Fruit fly (Drosophila melanogaster): Measurements from ENCODE around the gene CG1677.

CG1677 gene

DNA sequence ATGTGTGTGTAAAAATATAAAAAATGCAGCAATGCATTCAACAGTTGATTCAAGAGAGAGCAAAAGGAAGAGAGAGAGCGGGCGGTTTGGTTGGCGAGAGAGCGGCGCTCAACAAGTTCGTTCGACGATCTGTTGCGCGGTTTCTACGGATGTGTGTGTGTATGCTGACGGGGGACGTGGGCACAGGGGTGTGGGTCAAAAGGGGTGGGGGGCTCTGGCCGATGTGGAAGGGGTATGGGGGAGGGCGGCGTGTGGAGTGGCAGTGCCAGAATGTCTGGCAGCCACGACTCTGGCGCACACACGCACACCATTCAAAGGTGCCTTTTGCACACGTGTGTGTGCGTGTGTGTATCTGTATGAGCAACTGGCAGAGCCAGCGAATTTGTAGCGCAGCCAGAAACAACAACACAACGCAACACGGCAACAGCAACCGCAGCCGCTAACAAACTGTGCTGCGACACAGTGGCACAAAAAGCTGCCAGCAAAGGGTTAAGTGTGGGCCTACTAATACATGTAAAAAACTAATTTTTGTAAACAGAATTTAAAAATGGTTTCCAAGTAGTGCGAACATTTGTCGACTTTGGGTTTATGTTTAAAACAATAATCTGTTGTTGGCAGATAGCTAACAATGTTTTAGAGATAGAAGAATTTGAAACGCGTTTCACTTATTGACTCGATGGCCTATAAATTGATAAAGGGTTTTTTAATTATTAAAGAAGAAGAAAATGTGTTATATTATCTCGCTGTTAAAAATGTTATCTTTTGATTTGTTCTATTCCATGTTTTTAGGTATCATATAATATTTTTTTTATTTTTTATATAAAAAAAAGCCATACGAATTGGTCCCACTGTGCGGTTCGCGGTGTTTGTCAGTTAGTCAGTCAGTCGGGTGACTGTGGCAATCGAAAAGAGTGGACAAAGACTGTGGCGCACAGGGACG, 98.8 kb downstream of the CG1677 start:
- peak; percentile 64 for TF ChIP-seq CG5204 (GFP tag; optimal IDR thresholded peaks at IDR 0.05)
- TF ChIP-seq CG12768 (GFP tag; optimal IDR thresholded peaks at IDR 0.05): peak; percentile 65
- no peak for TF ChIP-seq Mnt (GFP tag; optimal IDR thresholded peaks at IDR 0.05)
- TF ChIP-seq CG11617 (GFP tag; optimal IDR thresholded peaks at IDR 0.05): peak; percentile 92
- TF ChIP-seq pad (GFP tag; optimal IDR thresholded peaks at IDR 0.05): peak; percentile 57
- peak; percentile 78 for TF ChIP-seq Clk (GFP tag; optimal IDR thresholded peaks at IDR 0.05)
- peak; percentile 57 for TF ChIP-seq Hr96 (GFP tag; optimal IDR thresholded peaks at IDR 0.05)
- no peak for TF ChIP-seq cnc (optimal IDR thresholded peaks at IDR 0.05)
- peak; percentile 27 for TF ChIP-seq bab1 (GFP tag; optimal IDR thresholded peaks at IDR 0.05)
- peak; percentile 81 for TF ChIP-seq CG7101 (tag; optimal IDR thresholded peaks at IDR 0.05)
- TF ChIP-seq CG7045 (GFP tag; optimal IDR thresholded peaks at IDR 0.05): peak; percentile 73
- peak; percentile 60 for TF ChIP-seq CG1620 (GFP tag; optimal IDR thresholded peaks at IDR 0.05)
- no peak for TF ChIP-seq Crg-1 (GFP tag; optimal IDR thresholded peaks at IDR 0.05)
- TF ChIP-seq ovo (GFP tag; optimal IDR thresholded peaks at IDR 0.05): peak; percentile 67
- peak; percentile 49 for TF ChIP-seq CG33017 (tag; optimal IDR thresholded peaks at IDR 0.05)
- TF ChIP-seq toe (GFP tag; optimal IDR thresholded peaks at IDR 0.05): peak; percentile 56
- TF ChIP-seq kay (GFP tag; ENCODE audit: borderline replicate concordance): peak; percentile 90
- TF ChIP-seq CG14711 (tag; optimal IDR thresholded peaks at IDR 0.05): peak; percentile 76
- peak; percentile 62 for TF ChIP-seq cic (GFP tag; optimal IDR thresholded peaks at IDR 0.05)
- TF ChIP-seq tj (GFP tag; optimal IDR thresholded peaks at IDR 0.05): peak; percentile 76

DNA sequence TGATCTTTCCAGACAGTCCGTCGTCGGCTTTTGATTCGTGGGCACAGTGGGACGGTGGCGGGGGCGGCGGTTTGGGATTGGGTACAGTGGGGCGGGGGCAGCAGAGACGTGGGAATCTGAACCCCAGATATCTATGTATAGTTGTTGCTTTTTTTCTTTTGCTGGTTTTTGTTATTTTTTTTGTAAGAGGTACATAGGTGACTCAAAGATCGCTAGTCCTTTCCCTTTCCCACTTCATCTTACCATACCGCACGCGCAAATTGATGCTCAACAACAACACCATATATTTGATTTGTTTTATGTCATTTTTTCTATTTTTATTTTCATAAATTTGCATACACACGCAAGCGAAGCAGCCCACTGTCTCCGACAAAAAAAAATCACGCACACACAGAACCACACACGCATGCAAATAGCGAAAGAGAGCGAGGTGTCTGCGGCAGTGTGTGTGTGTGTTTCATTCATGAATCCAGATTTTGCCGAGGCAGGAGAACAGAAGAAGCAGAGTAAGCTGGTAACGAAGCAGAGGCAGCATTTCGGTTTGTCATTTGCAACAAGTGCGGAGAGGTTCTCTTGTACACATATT, 99.8 kb downstream of the CG1677 start:
- TF ChIP-seq cic (GFP tag; optimal IDR thresholded peaks at IDR 0.05) (peak; percentile 51), Clk (GFP tag; optimal IDR thresholded peaks at IDR 0.05) (no peak), CG1620 (GFP tag; optimal IDR thresholded peaks at IDR 0.05) (no peak), Hr96 (GFP tag; optimal IDR thresholded peaks at IDR 0.05) (no peak), CG7045 (GFP tag; optimal IDR thresholded peaks at IDR 0.05) (no peak), kay (GFP tag; ENCODE audit: borderline replicate concordance) (no peak), CG12768 (GFP tag; optimal IDR thresholded peaks at IDR 0.05) (no peak), CG14711 (tag; optimal IDR thresholded peaks at IDR 0.05) (peak; percentile 10), toe (GFP tag; optimal IDR thresholded peaks at IDR 0.05) (no peak), pad (GFP tag; optimal IDR thresholded peaks at IDR 0.05) (no peak), CG33017 (tag; optimal IDR thresholded peaks at IDR 0.05) (no peak), Mnt (GFP tag; optimal IDR thresholded peaks at IDR 0.05) (peak; percentile 29), cnc (optimal IDR thresholded peaks at IDR 0.05) (no peak), CG7101 (tag; optimal IDR thresholded peaks at IDR 0.05) (no peak), ovo (GFP tag; optimal IDR thresholded peaks at IDR 0.05) (no peak), bab1 (GFP tag; optimal IDR thresholded peaks at IDR 0.05) (peak; percentile 0), tj (GFP tag; optimal IDR thresholded peaks at IDR 0.05) (peak; percentile 52), Crg-1 (GFP tag; optimal IDR thresholded peaks at IDR 0.05) (no peak), CG5204 (GFP tag; optimal IDR thresholded peaks at IDR 0.05) (no peak), CG11617 (GFP tag; optimal IDR thresholded peaks at IDR 0.05) (no peak)

DNA sequence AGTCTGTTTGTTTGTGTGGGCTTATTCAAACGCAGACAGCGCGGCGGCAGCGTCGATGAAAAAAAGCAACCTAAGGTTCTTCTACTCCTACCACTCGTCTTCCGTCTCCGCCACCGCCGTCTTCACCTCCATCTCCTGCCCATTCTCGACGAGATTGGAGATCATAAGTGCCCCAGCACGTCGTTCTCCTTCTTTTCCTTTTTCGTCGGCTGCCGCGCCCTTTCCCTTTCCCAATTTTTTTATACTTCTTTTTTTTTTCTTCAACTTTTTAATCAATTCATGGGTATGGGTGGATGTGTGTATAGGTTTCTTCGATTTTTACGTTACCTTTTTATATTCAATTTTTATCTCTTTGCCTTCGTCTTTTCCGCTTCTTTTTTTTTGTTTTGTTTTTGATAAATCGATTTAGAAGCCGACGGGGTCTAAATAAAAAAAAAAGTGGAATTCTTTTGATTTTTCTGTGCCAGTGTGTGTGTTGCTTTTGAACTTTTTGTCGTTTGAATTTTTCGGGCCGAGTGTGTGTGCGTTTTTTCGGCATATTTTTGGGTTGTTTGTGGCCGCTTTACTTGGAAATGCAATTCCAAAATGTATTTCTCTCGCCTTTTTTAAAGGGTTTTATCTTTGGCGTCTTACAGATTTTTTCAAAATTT, 100.7 kb downstream of the CG1677 start:
- no peak for TF ChIP-seq Clk (GFP tag; optimal IDR thresholded peaks at IDR 0.05)
- no peak for TF ChIP-seq tj (GFP tag; optimal IDR thresholded peaks at IDR 0.05)
- no peak for TF ChIP-seq CG7101 (tag; optimal IDR thresholded peaks at IDR 0.05)
- TF ChIP-seq CG1620 (GFP tag; optimal IDR thresholded peaks at IDR 0.05): no peak
- no peak for TF ChIP-seq cnc (optimal IDR thresholded peaks at IDR 0.05)
- no peak for TF ChIP-seq ovo (GFP tag; optimal IDR thresholded peaks at IDR 0.05)
- no peak for TF ChIP-seq kay (GFP tag; ENCODE audit: borderline replicate concordance)
- no peak for TF ChIP-seq CG14711 (tag; optimal IDR thresholded peaks at IDR 0.05)
- TF ChIP-seq Crg-1 (GFP tag; optimal IDR thresholded peaks at IDR 0.05): no peak
- no peak for TF ChIP-seq cic (GFP tag; optimal IDR thresholded peaks at IDR 0.05)
- TF ChIP-seq CG33017 (tag; optimal IDR thresholded peaks at IDR 0.05): no peak
- TF ChIP-seq Mnt (GFP tag; optimal IDR thresholded peaks at IDR 0.05): no peak

DNA sequence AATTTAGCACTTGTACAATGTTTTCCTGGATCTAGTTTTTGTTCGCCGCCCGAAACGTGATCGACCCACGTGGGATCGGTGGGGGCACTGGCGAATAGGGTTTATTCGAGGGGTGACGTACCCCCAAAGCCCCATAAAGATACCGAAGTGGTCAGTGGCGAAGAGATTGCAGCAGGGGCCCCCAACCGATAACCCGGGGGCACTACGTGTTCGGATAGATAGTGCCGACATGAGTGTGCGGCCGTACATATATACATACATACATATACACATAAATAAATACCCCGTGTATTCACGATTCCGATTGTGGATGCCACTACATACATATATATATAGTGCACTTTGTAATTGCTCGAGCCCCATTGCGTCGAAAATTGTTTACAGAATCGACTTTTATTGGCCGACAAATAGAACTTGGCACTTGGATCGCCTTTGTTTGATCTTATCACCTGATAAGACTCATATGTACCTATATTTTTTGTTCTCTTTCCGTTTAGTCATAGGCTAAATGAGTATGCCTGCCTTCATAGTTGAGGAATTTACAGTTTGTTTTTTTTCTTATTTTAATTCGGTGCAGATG, 101.7 kb downstream of the CG1677 start:
- TF ChIP-seq cnc (optimal IDR thresholded peaks at IDR 0.05) (no peak), Crg-1 (GFP tag; optimal IDR thresholded peaks at IDR 0.05) (no peak), kay (GFP tag; ENCODE audit: borderline replicate concordance) (peak; percentile 84), Mnt (GFP tag; optimal IDR thresholded peaks at IDR 0.05) (peak; percentile 53), cic (GFP tag; optimal IDR thresholded peaks at IDR 0.05) (peak; percentile 50), CG5204 (GFP tag; optimal IDR thresholded peaks at IDR 0.05) (no peak)

DNA sequence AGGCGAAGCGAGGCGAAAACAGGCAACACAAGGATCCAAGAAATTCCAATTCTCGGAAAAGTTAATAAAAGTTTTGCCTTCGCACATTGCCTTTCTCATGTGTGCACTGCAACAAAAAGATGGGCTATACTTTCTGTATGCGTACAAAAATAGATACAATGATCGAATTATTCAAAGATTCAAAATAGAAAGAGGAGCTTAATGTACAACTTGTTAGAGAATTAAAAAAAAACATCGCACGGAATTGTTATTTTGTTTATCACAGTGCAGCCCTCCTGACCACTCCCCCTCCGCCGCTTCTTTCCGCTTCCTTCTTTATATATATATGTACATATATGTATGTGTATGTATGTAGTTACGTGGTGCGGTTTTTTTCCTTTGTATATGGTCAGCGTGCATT, 103.3 kb downstream of the CG1677 start:
- TF ChIP-seq cnc (optimal IDR thresholded peaks at IDR 0.05): no peak
- no peak for TF ChIP-seq Crg-1 (GFP tag; optimal IDR thresholded peaks at IDR 0.05)
- no peak for TF ChIP-seq CG12768 (GFP tag; optimal IDR thresholded peaks at IDR 0.05)
- no peak for TF ChIP-seq CG7101 (tag; optimal IDR thresholded peaks at IDR 0.05)
- TF ChIP-seq Clk (GFP tag; optimal IDR thresholded peaks at IDR 0.05): no peak
- no peak for TF ChIP-seq Mnt (GFP tag; optimal IDR thresholded peaks at IDR 0.05)
- TF ChIP-seq CG14711 (tag; optimal IDR thresholded peaks at IDR 0.05): no peak
- no peak for TF ChIP-seq Hr96 (GFP tag; optimal IDR thresholded peaks at IDR 0.05)
- no peak for TF ChIP-seq ovo (GFP tag; optimal IDR thresholded peaks at IDR 0.05)
- no peak for TF ChIP-seq kay (GFP tag; ENCODE audit: borderline replicate concordance)
- TF ChIP-seq toe (GFP tag; optimal IDR thresholded peaks at IDR 0.05): no peak
- no peak for TF ChIP-seq CG33017 (tag; optimal IDR thresholded peaks at IDR 0.05)
- TF ChIP-seq bab1 (GFP tag; optimal IDR thresholded peaks at IDR 0.05): no peak
- TF ChIP-seq CG1620 (GFP tag; optimal IDR thresholded peaks at IDR 0.05): no peak
- no peak for TF ChIP-seq CG11617 (GFP tag; optimal IDR thresholded peaks at IDR 0.05)
- TF ChIP-seq pad (GFP tag; optimal IDR thresholded peaks at IDR 0.05): no peak
- TF ChIP-seq cic (GFP tag; optimal IDR thresholded peaks at IDR 0.05): no peak
